Worm (Caenorhabditis elegans) whole organism, L3 larva: ENCODE results near the gene B0281.3.

Experiments used
- ZK546.5 ChIP-seq: sonication (generic microtip); optimal IDR thresholded peaks from 2 replicates; lab custom pipeline; 2017; ENCODE audit warnings: missing biosample characterization, missing genetic modification characterization
- ama-1 ChIP-seq: fragments of 150-350 bp; optimal IDR thresholded peaks from 2 replicates; lab custom pipeline; 2018
- ceh-82 ChIP-seq: fragments of 150-350 bp; optimal IDR thresholded peaks from 2 replicates; lab custom pipeline; 2014; ENCODE audit warnings: missing biosample characterization, missing genetic modification characterization
- elt-3 ChIP-seq, 3 experiments: fragments of 150-350 bp in 1 of 3; sonication (generic microtip) in 2 of 3; optimal IDR thresholded peaks; 2 replicates in 2 of 3; 4 replicates in 1 of 3; lab custom pipeline; 2014 to 2017; ENCODE audit warnings: missing biosample characterization in 3 of 3, missing genetic modification characterization in 3 of 3
- fkh-10 ChIP-seq: sonication (generic microtip); optimal IDR thresholded peaks from 2 replicates; lab custom pipeline; 2017; ENCODE audit warnings: missing biosample characterization, missing genetic modification reagents, missing genetic modification characterization
- fos-1 ChIP-seq: fragments of 150-350 bp; optimal IDR thresholded peaks from 2 replicates; lab custom pipeline; 2014; ENCODE audit warnings: missing biosample characterization, missing genetic modification characterization
- lsy-12 ChIP-seq: sonication (generic microtip); optimal IDR thresholded peaks from 2 replicates; lab custom pipeline; 2016; ENCODE audit warnings: mild to moderate bottlenecking, missing genetic modification characterization, missing compliant biosample characterization
- mml-1 ChIP-seq: fragments of 150-350 bp; sonication (generic microtip); optimal IDR thresholded peaks from 3 replicates; lab custom pipeline; 2014; ENCODE audit warnings: missing biosample characterization, missing genetic modification characterization
- nfya-1 ChIP-seq: sonication (generic microtip); optimal IDR thresholded peaks from 2 replicates; lab custom pipeline; 2017; ENCODE audit warnings: missing genetic modification characterization, mild to moderate bottlenecking, missing compliant biosample characterization, antibody characterized with exemption, moderate library complexity; ENCODE audit not compliant: insufficient read depth
- nhr-12 ChIP-seq: fragments of 150-350 bp; optimal IDR thresholded peaks from 2 replicates; lab custom pipeline; 2014; ENCODE audit warnings: missing biosample characterization, missing genetic modification characterization
- skn-1 ChIP-seq: fragments of 150-350 bp; optimal IDR thresholded peaks from 2 replicates; lab custom pipeline; 2014; ENCODE audit warnings: missing biosample characterization, missing genetic modification characterization
- zag-1 ChIP-seq: fragments of 150-350 bp; optimal IDR thresholded peaks from 2 replicates; lab custom pipeline; 2014; ENCODE audit warnings: missing biosample characterization, missing genetic modification characterization
- ztf-11 ChIP-seq: fragments of 150-350 bp; optimal IDR thresholded peaks from 2 replicates; lab custom pipeline; 2014; ENCODE audit warnings: missing biosample characterization, missing genetic modification characterization

ce11 chrII:2352546-2352945 is 45.7 kb downstream of the B0281.3 start, which contains the start of gene F43C11.10:
- no peak for TF ChIP-seq ama-1
- no peak for TF ChIP-seq ZK546.5 (tag; lab: Kevin White, UChicago)
- no peak for TF ChIP-seq skn-1
- TF ChIP-seq lsy-12 (tag; lab: Kevin White, UChicago) = no peak
- no peak for TF ChIP-seq nhr-12
- TF ChIP-seq ztf-11 (tag; lab: Kevin White, UChicago) = no peak
- no peak for TF ChIP-seq mml-1 (tag; lab: Kevin White, UChicago)
- TF ChIP-seq fkh-10 (GFP tag; lab: Kevin White, UChicago) = no peak
- no peak for TF ChIP-seq elt-3 (tag; optimal IDR thresholded peaks at IDR 0.05; lab: Kevin White, UChicago)
- no peak for TF ChIP-seq zag-1 (tag; lab: Kevin White, UChicago)
- no peak for TF ChIP-seq nfya-1 (tag; lab: Kevin White, UChicago)
- no peak for TF ChIP-seq ceh-82 (tag; lab: Kevin White, UChicago)
- TF ChIP-seq fos-1 (tag; lab: Kevin White, UChicago) = no peak
